Worm (Caenorhabditis elegans): Measurements from ENCODE around the gene Y113G7B.28.

DNA sequence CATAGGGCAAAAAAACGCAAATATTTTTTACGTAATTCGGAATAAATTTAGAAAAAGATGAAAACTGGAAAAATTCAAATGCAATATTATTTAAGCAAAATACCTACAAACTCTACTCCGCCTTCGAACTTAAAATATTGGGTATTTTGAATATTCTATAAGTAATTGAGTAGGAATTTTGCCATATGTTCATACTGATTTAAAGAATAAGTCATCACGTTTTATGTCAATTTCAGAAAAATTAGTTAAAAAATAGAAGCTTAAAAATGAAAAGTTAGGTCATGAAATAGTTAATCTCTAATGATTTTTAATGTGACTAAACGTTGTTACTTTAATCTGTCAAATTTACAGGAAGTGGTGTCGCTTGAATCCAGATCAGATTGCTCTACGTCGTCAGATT lies 44.4 kb upstream of the Y113G7B.28 start, which contains the start of gene F19B2.7:
- TF ChIP-seq spr-3 (GFP tag; optimal IDR thresholded peaks at IDR 0.05), result no peak
- TF ChIP-seq unc-39 (tag; optimal IDR thresholded peaks at IDR 0.05), result no peak

Data from whole organism, L4 larva.